Fruit fly (Drosophila melanogaster) whole organism, wandering third instar larva: ENCODE measurements around the gene CG31103.

Source experiments
- Abd-B ChIP-seq: fragments of >200 bp; optimal IDR thresholded peaks from 2 replicates; lab custom pipeline; 2017; ENCODE audit warnings: missing biosample characterization, missing genetic modification characterization
- CG9705 ChIP-seq: fragments of 200-800 bp; sonication (Bioruptor generic); optimal IDR thresholded peaks from 2 replicates; lab custom pipeline; 2018; ENCODE audit warnings: missing biosample characterization, mild to moderate bottlenecking, missing genetic modification characterization
- Dfd ChIP-seq: fragments of >200 bp; optimal IDR thresholded peaks from 2 replicates; lab custom pipeline; 2017; ENCODE audit warnings: missing biosample characterization, missing genetic modification characterization
- Dif ChIP-seq: fragments of 200-275, 200-300 bp; sonication (Bioruptor generic); optimal IDR thresholded peaks from 2 replicates; lab custom pipeline; 2018; ENCODE audit warnings: missing biosample characterization, missing genetic modification characterization; ENCODE audit not compliant: partially characterized antibody
- GATAd ChIP-seq: sonication (Bioruptor generic); optimal IDR thresholded peaks from 2 replicates; lab custom pipeline; 2016; ENCODE audit warnings: missing biosample characterization, missing genetic modification characterization
- HLH106 ChIP-seq: fragments of 200-800 bp; optimal IDR thresholded peaks from 3 replicates; lab custom pipeline; 2019; ENCODE audit warnings: missing biosample characterization, mild to moderate bottlenecking, missing genetic modification characterization, moderate library complexity
- Hnf4 ChIP-seq: fragments of 200-800 bp; sonication (Bioruptor generic); optimal IDR thresholded peaks from 2 replicates; lab custom pipeline; 2016; ENCODE audit warnings: missing biosample characterization, mild to moderate bottlenecking, missing genetic modification characterization
- Hr78 ChIP-seq: fragments of >200 bp; optimal IDR thresholded peaks from 2 replicates; lab custom pipeline; 2017; ENCODE audit warnings: missing biosample characterization, missing genetic modification characterization
- Hr83 ChIP-seq: fragments of 200-300 bp; sonication (Bioruptor generic); optimal IDR thresholded peaks from 2 replicates; lab custom pipeline; 2016; ENCODE audit warnings: missing biosample characterization, mild to moderate bottlenecking, missing genetic modification characterization, moderate library complexity; ENCODE audit not compliant: poor library complexity, severe bottlenecking
- Jra ChIP-seq: sonication (Bioruptor generic); optimal IDR thresholded peaks from 2 replicates; lab custom pipeline; 2016; ENCODE audit warnings: missing biosample characterization, missing genetic modification characterization
- Mio ChIP-seq: sonication (Bioruptor generic); optimal IDR thresholded peaks from 2 replicates; lab custom pipeline; 2016; ENCODE audit warnings: missing biosample characterization, missing genetic modification characterization
- N ChIP-seq: fragments of >200 bp; optimal IDR thresholded peaks from 2 replicates; lab custom pipeline; 2018; ENCODE audit warnings: missing biosample characterization, missing external identifiers, missing genetic modification characterization
- Rel ChIP-seq, 2 experiments: fragments of 200-800 bp; sonication (Bioruptor generic) in 1 of 2; optimal IDR thresholded peaks; 2 replicates in 1 of 2; 3 replicates in 1 of 2; lab custom pipeline; 2016 to 2019; ENCODE audit warnings: mild to moderate bottlenecking in 2 of 2, missing biosample characterization in 2 of 2, missing genetic modification characterization in 2 of 2, moderate library complexity in 1 of 2
- Sp1 ChIP-seq: fragments of 200-800 bp; sonication (Bioruptor generic); optimal IDR thresholded peaks from 3 replicates; lab custom pipeline; 2019; ENCODE audit warnings: missing biosample characterization, mild to moderate bottlenecking, missing genetic modification characterization, moderate library complexity
- br ChIP-seq: fragments of 200-800 bp; sonication (Bioruptor generic); optimal IDR thresholded peaks from 2 replicates; lab custom pipeline; 2016; ENCODE audit warnings: missing biosample characterization, missing genetic modification characterization
- brk ChIP-seq: fragments of 200-800 bp; sonication (Bioruptor generic); optimal IDR thresholded peaks from 2 replicates; lab custom pipeline; 2016; ENCODE audit warnings: missing biosample characterization, mild to moderate bottlenecking, missing genetic modification characterization
- dl ChIP-seq, 2 experiments: fragments of 175-275, 200-275 bp in 1 of 2; fragments of 200-275 bp in 1 of 2; sonication (Bioruptor generic); optimal IDR thresholded peaks; lab custom pipeline; 2018; ENCODE audit warnings: mild to moderate bottlenecking in 2 of 2, missing biosample characterization in 2 of 2, missing genetic modification characterization in 2 of 2, moderate library complexity in 2 of 2; ENCODE audit not compliant: partially characterized antibody in 2 of 2, insufficient read depth in 1 of 2
- dmrt93B ChIP-seq: fragments of 200-800 bp; sonication (Bioruptor generic); optimal IDR thresholded peaks from 2 replicates; lab custom pipeline; 2018; ENCODE audit warnings: missing biosample characterization, mild to moderate bottlenecking, missing genetic modification characterization
- dsf ChIP-seq: sonication (Bioruptor generic); optimal IDR thresholded peaks from 2 replicates; lab custom pipeline; 2016; ENCODE audit warnings: missing biosample characterization, missing genetic modification characterization, borderline replicate concordance
- ey ChIP-seq: fragments of 200-800 bp; sonication (Bioruptor generic); optimal IDR thresholded peaks from 2 replicates; lab custom pipeline; 2016; ENCODE audit warnings: missing biosample characterization, missing genetic modification characterization
- foxo ChIP-seq, 2 experiments: fragments of 200-800 bp; sonication (Bioruptor generic); optimal IDR thresholded peaks; 2 replicates in 1 of 2; 3 replicates in 1 of 2; lab custom pipeline; 2016 to 2017; ENCODE audit warnings: missing biosample characterization in 2 of 2, missing genetic modification characterization in 2 of 2
- fru ChIP-seq: fragments of 200-800 bp; sonication (Bioruptor generic); optimal IDR thresholded peaks from 3 replicates; lab custom pipeline; 2016; ENCODE audit warnings: missing biosample characterization, mild to moderate bottlenecking, missing genetic modification characterization
- h ChIP-seq: fragments of 200-800 bp; sonication (Bioruptor generic); optimal IDR thresholded peaks from 3 replicates; lab custom pipeline; 2016; ENCODE audit warnings: missing biosample characterization, mild to moderate bottlenecking, missing genetic modification characterization
- rgr ChIP-seq: fragments of 200-800 bp; sonication (Bioruptor generic); optimal IDR thresholded peaks from 3 replicates; lab custom pipeline; 2016; ENCODE audit warnings: missing biosample characterization, mild to moderate bottlenecking, missing genetic modification characterization
- sage ChIP-seq: fragments of 200-800 bp; sonication (Bioruptor generic); optimal IDR thresholded peaks from 2 replicates; lab custom pipeline; 2016; ENCODE audit warnings: missing biosample characterization, mild to moderate bottlenecking, missing genetic modification characterization
- sv ChIP-seq: fragments of 200-800 bp; sonication (Bioruptor generic); optimal IDR thresholded peaks from 3 replicates; lab custom pipeline; 2016; ENCODE audit warnings: missing biosample characterization, missing genetic modification characterization
- tai ChIP-seq: sonication (Bioruptor generic); optimal IDR thresholded peaks from 2 replicates; lab custom pipeline; 2016; ENCODE audit warnings: missing biosample characterization, missing genetic modification characterization
- usp ChIP-seq: fragments of >200 bp; optimal IDR thresholded peaks from 2 replicates; lab custom pipeline; 2017; ENCODE audit warnings: missing biosample characterization, missing genetic modification characterization
- woc ChIP-seq: sonication (Bioruptor generic); optimal IDR thresholded peaks from 2 replicates; lab custom pipeline; 2016; ENCODE audit warnings: missing biosample characterization, mild to moderate bottlenecking, missing genetic modification characterization

CG31103 gene

DNA sequence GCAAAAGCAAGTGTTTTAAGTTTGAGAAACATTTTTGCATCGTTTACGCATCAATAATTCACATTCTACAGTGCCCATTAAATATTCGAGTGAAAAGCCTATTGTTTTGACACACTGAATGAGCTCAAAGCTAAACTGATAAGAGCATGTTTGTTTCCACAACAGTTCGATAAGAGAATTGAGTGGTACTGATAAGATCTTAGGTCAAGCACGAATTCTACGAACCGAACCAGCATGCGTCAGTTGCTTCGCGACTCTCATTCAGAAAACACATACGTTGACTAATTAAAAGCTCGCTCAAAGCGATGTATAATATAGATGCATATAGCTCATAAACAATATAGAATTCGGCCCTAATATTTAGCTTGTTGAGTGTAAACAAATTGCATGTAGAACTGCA, 9.9 kb upstream of the CG31103 start:
- TF ChIP-seq ey (GFP tag; lab: Kevin White, UChicago) (no peak), foxo (GFP tag; optimal IDR thresholded peaks at IDR 0.05; lab: Kevin White, UChicago) (no peak), sv (GFP tag; lab: Kevin White, UChicago) (no peak), Dfd (GFP tag; lab: Kevin White, UChicago) (no peak), usp (GFP tag; lab: Kevin White, UChicago) (no peak), sage (GFP tag; lab: Kevin White, UChicago) (no peak), Abd-B (GFP tag; lab: Kevin White, UChicago) (no peak), Mio (GFP tag; lab: Kevin White, UChicago) (no peak)

DNA sequence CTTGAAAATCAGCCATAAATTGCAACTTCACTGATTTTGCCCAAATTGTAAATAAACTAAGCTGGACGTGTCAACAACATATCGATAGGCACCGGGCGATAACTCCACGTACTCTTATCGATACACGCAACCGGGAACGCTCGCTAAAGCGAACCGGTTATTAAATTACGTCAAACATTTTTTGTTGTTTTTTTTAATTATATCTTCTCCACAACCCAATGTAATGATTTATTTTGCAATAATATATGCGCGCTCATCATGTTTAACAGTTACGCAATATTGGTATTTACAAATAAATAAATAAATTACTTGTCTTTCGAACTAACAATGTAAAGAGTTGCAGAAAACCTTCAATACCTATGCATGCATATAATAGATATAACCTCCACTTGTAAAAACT, 4.0 kb upstream of the CG31103 start, which contains the start of gene Saysd1:
Gene Saysd1 (minus strand): TSS at position 66 of the 400 bp plus-strand sequence.
- peak; percentile 24 for TF ChIP-seq fru (GFP tag; lab: Kevin White, UChicago)
- TF ChIP-seq foxo (GFP tag; optimal IDR thresholded peaks at IDR 0.05; lab: Kevin White, UChicago): peak in 1 of 2 experiments; percentile 53
- TF ChIP-seq brk (GFP tag; lab: Kevin White, UChicago): peak; percentile 29
- peak; percentile 65 for TF ChIP-seq woc (GFP tag; lab: Kevin White, UChicago)
- no peak for TF ChIP-seq tai
- TF ChIP-seq HLH106 (tag; lab: Kevin White, UChicago): peak; percentile 8
- TF ChIP-seq Hr83: peak; percentile 33
- no peak for TF ChIP-seq CG9705
- TF ChIP-seq dmrt93B (GFP tag; lab: Kevin White, UChicago): no peak
- TF ChIP-seq rgr: no peak
- TF ChIP-seq h (GFP tag; lab: Kevin White, UChicago): peak; percentile 48
- peak; percentile 8 for TF ChIP-seq br (GFP tag; lab: Kevin White, UChicago)
- TF ChIP-seq ey (GFP tag; lab: Kevin White, UChicago): no peak
- TF ChIP-seq Jra (GFP tag; lab: Kevin White, UChicago): peak; percentile 5
- TF ChIP-seq Dfd (GFP tag; lab: Kevin White, UChicago): no peak
- TF ChIP-seq Hnf4 (GFP tag; lab: Kevin White, UChicago): peak; percentile 44
- TF ChIP-seq N (GFP tag; lab: Kevin White, UChicago): no peak
- TF ChIP-seq sage (GFP tag; lab: Kevin White, UChicago): no peak
- TF ChIP-seq Dif (GFP tag; lab: Kevin White, UChicago): no peak
- no peak for TF ChIP-seq Rel (GFP tag; optimal IDR thresholded peaks at IDR 0.05; lab: Kevin White, UChicago)
- TF ChIP-seq Rel (tag; optimal IDR thresholded peaks at IDR 0.05; lab: Kevin White, UChicago): no peak

DNA sequence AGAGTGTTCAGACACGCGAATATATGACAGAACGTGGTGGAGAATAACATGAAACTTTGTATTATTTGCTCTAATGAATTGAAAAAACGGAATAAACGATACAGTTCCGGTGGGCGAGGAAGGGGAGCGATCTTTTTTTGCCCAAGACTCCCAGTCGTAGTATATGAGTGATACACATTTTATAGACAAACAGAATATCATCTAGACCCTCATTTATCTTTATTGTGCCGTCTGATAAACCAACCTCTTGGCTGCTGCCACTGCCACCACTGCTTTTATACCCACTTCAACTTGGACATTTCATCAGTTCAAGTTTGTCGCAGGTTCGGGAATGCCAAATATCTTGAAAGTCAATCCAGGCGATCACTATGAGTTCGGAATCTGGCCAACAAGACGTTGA, 3.1 kb upstream of the CG31103 start, which contains the start of gene CG31106:
Gene CG31106 (plus strand): TSS at position 301 of the 400 bp plus-strand sequence.
- TF ChIP-seq HLH106 (tag; lab: Kevin White, UChicago) (no peak), Rel (GFP tag; optimal IDR thresholded peaks at IDR 0.05; lab: Kevin White, UChicago) (no peak), Rel (tag; optimal IDR thresholded peaks at IDR 0.05; lab: Kevin White, UChicago) (no peak), Sp1 (GFP tag; lab: Kevin White, UChicago) (no peak), CG9705 (no peak)
- TF ChIP-seq, all 38 proteins: peak for 0

DNA sequence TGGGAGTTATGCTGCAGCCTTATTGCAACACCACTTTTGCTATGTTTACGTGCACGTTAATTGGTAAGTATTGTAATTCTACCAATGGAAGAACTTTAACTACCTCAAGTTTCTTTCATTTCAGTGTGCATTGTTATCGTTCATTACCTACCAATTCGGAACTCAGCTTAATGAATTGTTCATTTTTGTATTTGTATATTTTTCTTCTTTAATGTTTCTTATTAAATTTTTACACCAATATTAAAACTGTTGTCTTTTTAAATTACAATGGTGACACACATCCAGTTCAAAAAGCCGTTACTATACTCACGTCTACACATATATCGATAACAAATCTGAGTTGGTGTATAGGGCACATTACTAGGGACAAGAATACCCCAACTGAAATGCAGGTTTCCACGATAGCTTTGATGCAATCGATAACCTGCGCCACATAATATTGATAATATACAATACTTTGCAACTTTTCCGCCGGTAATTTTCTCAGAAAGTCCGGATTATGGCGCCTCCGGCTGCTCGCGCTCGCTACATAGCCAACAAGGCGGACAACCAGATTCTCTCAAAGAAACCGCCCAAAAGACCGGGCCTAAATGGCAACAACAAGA, 2.2 kb downstream of the CG31103 start, which contains the start of gene Alg9:
Gene Alg9 (plus strand): TSS at position 387 of the 605 bp plus-strand sequence.
- TF ChIP-seq dsf (no peak), Hr78 (peak; percentile 47), Hr83 (peak; percentile 71), fru (GFP tag; lab: Kevin White, UChicago) (no peak), N (GFP tag; lab: Kevin White, UChicago) (peak; percentile 92)

DNA sequence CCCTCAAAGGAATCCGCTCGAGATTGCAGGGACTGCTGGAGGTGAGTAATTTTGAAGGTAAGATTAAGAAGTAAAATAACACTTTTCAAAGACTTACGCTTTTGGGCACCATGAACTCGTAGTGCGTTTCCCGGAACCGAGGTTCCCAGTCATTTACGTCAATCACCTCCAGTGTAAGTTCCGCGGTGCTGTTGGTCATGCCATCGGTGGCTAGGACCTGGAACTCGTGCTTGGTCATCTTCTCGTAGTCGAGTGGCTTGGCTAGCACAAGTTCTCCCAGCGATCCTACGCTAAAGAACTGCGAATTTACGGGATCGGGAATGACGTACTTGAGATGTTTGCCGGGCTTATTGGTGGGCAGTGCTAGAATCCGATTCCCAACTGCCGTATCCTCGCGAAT, 6.4 kb downstream of the CG31103 start:
- no peak for TF ChIP-seq Jra (GFP tag; lab: Kevin White, UChicago)
- no peak for TF ChIP-seq GATAd (GFP tag; lab: Kevin White, UChicago)
- no peak for TF ChIP-seq sage (GFP tag; lab: Kevin White, UChicago)
- no peak for TF ChIP-seq dl (GFP tag; optimal IDR thresholded peaks at IDR 0.05; lab: Kevin White, UChicago; ENCODE audit: insufficient read depth in 1 of 2, partially characterized antibody in 2 of 2)
- TF ChIP-seq foxo (GFP tag; optimal IDR thresholded peaks at IDR 0.05; lab: Kevin White, UChicago): no peak
- no peak for TF ChIP-seq fru (GFP tag; lab: Kevin White, UChicago)
- TF ChIP-seq, all 38 proteins: peak for 0
